Worm (Caenorhabditis elegans) whole organism, midembryonic: ENCODE measurements around the gene K11G9.5.
A peak's percentile ranks its signal among the peaks of the same experiment; 100 is the strongest.

Experiments used
- T22C8.4 ChIP-seq: fragments of 200-800 bp; sonication (Bioruptor generic); IDR thresholded peaks from 2 replicates; pipeline ENCODE4 v1.3.6; 2022; ENCODE audit warnings: missing genetic modification characterization, missing compliant biosample characterization
- cog-1 ChIP-seq: sonication (generic microtip); optimal IDR thresholded peaks from 2 replicates; lab custom pipeline; 2016; ENCODE audit warnings: missing genetic modification characterization, missing compliant biosample characterization
- flt-1 ChIP-seq: fragments of 200-800 bp; sonication (Bioruptor generic); IDR thresholded peaks from 2 replicates; pipeline ENCODE4 v1.3.6; 2022; ENCODE audit warnings: missing genetic modification characterization, missing compliant biosample characterization
- med-1 ChIP-seq: sonication (generic microtip); optimal IDR thresholded peaks from 2 replicates; lab custom pipeline; 2017; ENCODE audit warnings: missing genetic modification characterization, mild to moderate bottlenecking, missing compliant biosample characterization, antibody characterized with exemption, missing genetic modification reagents; ENCODE audit not compliant: insufficient read depth
- ref-1 ChIP-seq: fragments of 200-800 bp; sonication (Bioruptor generic); conservative IDR thresholded peaks from 2 replicates; pipeline ENCODE4 v1.3.6; 2022; ENCODE audit warnings: missing genetic modification reagents, missing genetic modification characterization, missing compliant biosample characterization
- tab-1 ChIP-seq: fragments of 200-800 bp; sonication (Bioruptor generic); IDR thresholded peaks from 2 replicates; pipeline ENCODE4 v1.3.6; 2022; ENCODE audit warnings: missing genetic modification characterization, missing compliant biosample characterization
- ztf-23 ChIP-seq: fragments of 200-800 bp; sonication (Bioruptor generic); IDR thresholded peaks from 2 replicates; pipeline ENCODE4 v1.3.6; 2022; ENCODE audit warnings: missing genetic modification reagents, missing genetic modification characterization, missing compliant biosample characterization
- ztf-29 ChIP-seq: fragments of 200-800 bp; sonication (Bioruptor generic); IDR thresholded peaks from 2 replicates; pipeline ENCODE4 v1.3.6; 2022; ENCODE audit warnings: missing genetic modification reagents, missing genetic modification characterization, missing compliant biosample characterization

- TF ChIP-seq ref-1 (GFP tag; lab: Robert Waterston, UW) (no peak), med-1 (GFP tag; lab: Kevin White, UChicago) (no peak), cog-1 (tag; lab: Kevin White, UChicago) (no peak), flt-1 (GFP tag; lab: Robert Waterston, UW) (no peak), ztf-29 (GFP tag; lab: Robert Waterston, UW) (no peak), T22C8.4 (GFP tag; lab: Robert Waterston, UW) (peak; percentile 89), ztf-23 (GFP tag; lab: Robert Waterston, UW) (no peak), tab-1 (GFP tag; lab: Robert Waterston, UW) (no peak)
Measured at ce11 chrV:6656451-6657115, 31.7 kb downstream of the K11G9.5 start, which contains the start of gene snb-1.
